Fruit fly (Drosophila melanogaster) whole organism: ENCODE data around the gene Try29F.

Source experiments
- CG8478 ChIP-seq: fragments of >200 bp; optimal IDR thresholded peaks from 2 replicates; lab custom pipeline; 2018; ENCODE audit warnings: inconsistent platforms
- EcR ChIP-seq, 2 experiments: fragments of >200 bp; optimal IDR thresholded peaks; 2 replicates each; lab custom pipeline; 2017; ENCODE audit warnings: missing biosample characterization in 2 of 2, missing genetic modification characterization in 2 of 2, missing genetic modification reagents in 2 of 2
- pan ChIP-seq: fragments of >200 bp; optimal IDR thresholded peaks from 2 replicates; lab custom pipeline; 2017
- usp ChIP-seq: fragments of >200 bp; optimal IDR thresholded peaks from 2 replicates; lab custom pipeline; 2017; ENCODE audit warnings: missing biosample characterization, missing genetic modification characterization, mixed read lengths

dm6 chr2L:9013968-9014367 lies 15.6 kb downstream of the Try29F start, which contains the start of gene Rcd-1r:
- TF ChIP-seq pan (lab: Kevin White, UChicago), result no peak
- no peak for TF ChIP-seq EcR (GFP tag; optimal IDR thresholded peaks at IDR 0.05; lab: Kevin White, UChicago)
- TF ChIP-seq usp (GFP tag; lab: Kevin White, UChicago), result no peak
- TF ChIP-seq CG8478 (lab: Kevin White, UChicago), result no peak
